Worm (Caenorhabditis elegans) whole organism, L3 larva: ENCODE data around the gene F55C12.19.

Experiments used
- egl-27 ChIP-seq: sonication (generic microtip); optimal IDR thresholded peaks from 4 replicates; lab custom pipeline; 2017; ENCODE audit warnings: missing biosample characterization, missing genetic modification reagents, missing genetic modification characterization
- elt-3 ChIP-seq, 3 experiments: fragments of 150-350 bp in 1 of 3; sonication (generic microtip) in 2 of 3; optimal IDR thresholded peaks; 2 replicates in 2 of 3; 4 replicates in 1 of 3; lab custom pipeline; 2014 to 2017; ENCODE audit warnings: missing biosample characterization in 3 of 3, missing genetic modification characterization in 3 of 3
- fkh-10 ChIP-seq: sonication (generic microtip); optimal IDR thresholded peaks from 2 replicates; lab custom pipeline; 2017; ENCODE audit warnings: missing biosample characterization, missing genetic modification reagents, missing genetic modification characterization
- fkh-2 ChIP-seq: fragments of 150-350 bp; optimal IDR thresholded peaks from 2 replicates; lab custom pipeline; 2014; ENCODE audit warnings: missing biosample characterization, missing genetic modification reagents, missing genetic modification characterization
- lin-15B ChIP-seq: fragments of 150-350 bp; optimal IDR thresholded peaks from 2 replicates; lab custom pipeline; 2014; ENCODE audit warnings: missing biosample characterization, missing genetic modification characterization
- nhr-28 ChIP-seq: fragments of 150-350 bp; optimal IDR thresholded peaks from 2 replicates; lab custom pipeline; 2014; ENCODE audit warnings: missing biosample characterization, missing genetic modification characterization
- nhr-77 ChIP-seq: fragments of 150-350 bp; optimal IDR thresholded peaks from 2 replicates; lab custom pipeline; 2014; ENCODE audit warnings: missing biosample characterization, missing genetic modification characterization
- pha-4 ChIP-seq: fragments of 150-350 bp; optimal IDR thresholded peaks from 2 replicates; lab custom pipeline; 2014; ENCODE audit warnings: missing biosample characterization, missing genetic modification reagents, missing genetic modification characterization
- zag-1 ChIP-seq: fragments of 150-350 bp; optimal IDR thresholded peaks from 2 replicates; lab custom pipeline; 2014; ENCODE audit warnings: missing biosample characterization, missing genetic modification characterization

DNA sequence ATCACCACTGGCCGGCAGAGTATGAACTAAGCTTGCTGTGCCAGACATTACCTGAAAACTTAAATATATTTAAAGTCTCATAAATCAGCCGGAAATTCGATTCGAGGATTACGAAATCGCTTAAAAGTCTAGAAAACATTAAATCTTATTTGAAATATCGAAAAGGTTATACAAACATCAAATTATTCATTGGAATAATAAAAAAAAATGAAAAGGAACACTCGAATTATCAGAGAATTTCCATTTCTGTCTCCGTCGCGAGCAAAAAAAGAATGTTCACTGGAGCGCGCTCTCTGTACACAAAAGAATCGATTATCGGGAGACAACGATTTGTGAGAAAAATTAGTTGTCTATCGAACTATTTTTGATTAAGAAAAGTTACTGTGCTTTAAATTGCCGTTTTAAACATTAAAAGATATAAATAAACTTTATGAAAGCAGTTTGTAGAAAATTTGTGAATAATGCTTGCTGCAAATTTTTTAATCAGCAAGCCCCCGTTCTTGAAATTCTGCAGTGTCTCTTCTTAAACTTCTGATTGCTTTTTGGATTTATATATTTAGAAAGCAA is 29.7 kb upstream of the F55C12.19 start, which contains the start of gene fzo-1:
- TF ChIP-seq lin-15B (tag; lab: Kevin White, UChicago), result peak; percentile 52
- TF ChIP-seq pha-4 (tag; lab: Kevin White, UChicago), result peak; percentile 72
- TF ChIP-seq elt-3 (tag; optimal IDR thresholded peaks at IDR 0.05; lab: Kevin White, UChicago), result no peak
- TF ChIP-seq nhr-77, result no peak
- TF ChIP-seq fkh-2 (tag; lab: Kevin White, UChicago), result no peak
- TF ChIP-seq fkh-10 (GFP tag; lab: Kevin White, UChicago), result peak; percentile 22
- no peak for TF ChIP-seq nhr-28 (tag; lab: Kevin White, UChicago)
- TF ChIP-seq egl-27 (tag; lab: Kevin White, UChicago), result no peak
- TF ChIP-seq zag-1 (tag; lab: Kevin White, UChicago), result no peak
